Worm (Caenorhabditis elegans) whole organism, L3 larva: ENCODE results near the gene F53H4.2.

Experiments used
- ama-1 ChIP-seq: fragments of 150-350 bp; optimal IDR thresholded peaks from 2 replicates; lab custom pipeline; 2018
- ceh-82 ChIP-seq: fragments of 150-350 bp; optimal IDR thresholded peaks from 2 replicates; lab custom pipeline; 2014; ENCODE audit warnings: missing biosample characterization, missing genetic modification characterization
- egl-27 ChIP-seq: sonication (generic microtip); optimal IDR thresholded peaks from 4 replicates; lab custom pipeline; 2017; ENCODE audit warnings: missing biosample characterization, missing genetic modification reagents, missing genetic modification characterization
- eor-1 ChIP-seq, 2 experiments: fragments of 150-350 bp; optimal IDR thresholded peaks; 2 replicates each; lab custom pipeline; 2014 to 2018; ENCODE audit warnings: missing biosample characterization in 2 of 2, missing genetic modification characterization in 2 of 2
- fkh-10 ChIP-seq: sonication (generic microtip); optimal IDR thresholded peaks from 2 replicates; lab custom pipeline; 2017; ENCODE audit warnings: missing biosample characterization, missing genetic modification reagents, missing genetic modification characterization
- fkh-2 ChIP-seq: fragments of 150-350 bp; optimal IDR thresholded peaks from 2 replicates; lab custom pipeline; 2014; ENCODE audit warnings: missing biosample characterization, missing genetic modification reagents, missing genetic modification characterization
- lin-39 ChIP-seq: fragments of 150-350 bp; optimal IDR thresholded peaks from 2 replicates; lab custom pipeline; 2018; ENCODE audit warnings: missing biosample characterization, missing genetic modification reagents, missing genetic modification characterization
- mml-1 ChIP-seq: fragments of 150-350 bp; sonication (generic microtip); optimal IDR thresholded peaks from 3 replicates; lab custom pipeline; 2014; ENCODE audit warnings: missing biosample characterization, missing genetic modification characterization
- nhr-12 ChIP-seq: fragments of 150-350 bp; optimal IDR thresholded peaks from 2 replicates; lab custom pipeline; 2014; ENCODE audit warnings: missing biosample characterization, missing genetic modification characterization
- pha-4 ChIP-seq: fragments of 150-350 bp; optimal IDR thresholded peaks from 2 replicates; lab custom pipeline; 2014; ENCODE audit warnings: missing biosample characterization, missing genetic modification reagents, missing genetic modification characterization
- pqm-1 ChIP-seq: fragments of 150-350 bp; optimal IDR thresholded peaks from 2 replicates; lab custom pipeline; 2017; ENCODE audit warnings: missing biosample characterization, missing genetic modification characterization, inconsistent platforms
- sea-2 ChIP-seq: fragments of 150-350 bp; sonication (generic microtip); optimal IDR thresholded peaks from 4 replicates; lab custom pipeline; 2014; ENCODE audit warnings: missing biosample characterization, missing genetic modification reagents, missing genetic modification characterization
- snpc-4 ChIP-seq: fragments of 150-350 bp; optimal IDR thresholded peaks from 2 replicates; lab custom pipeline; 2014; ENCODE audit warnings: missing biosample characterization, missing genetic modification characterization
- ztf-11 ChIP-seq: fragments of 150-350 bp; optimal IDR thresholded peaks from 2 replicates; lab custom pipeline; 2014; ENCODE audit warnings: missing biosample characterization, missing genetic modification characterization

DNA sequence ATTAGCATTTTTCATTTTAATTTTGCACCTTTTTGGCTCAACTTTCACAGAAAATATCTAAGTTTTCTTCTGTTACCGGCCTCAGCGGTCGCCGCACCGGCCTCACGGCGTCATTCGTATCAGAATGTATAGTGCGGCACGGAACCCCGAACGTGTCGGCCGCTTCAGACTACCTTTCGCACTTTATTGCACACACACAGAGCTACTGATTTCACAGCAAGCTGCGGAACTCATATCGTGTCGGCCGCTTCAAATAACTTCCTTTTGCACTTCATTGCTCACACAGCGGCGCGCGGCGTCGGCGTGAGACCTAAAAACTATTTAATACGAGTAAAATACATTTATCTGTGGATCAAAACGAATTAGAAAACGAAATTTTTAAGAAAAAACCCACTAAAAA lies 27.5 kb downstream of the F53H4.2 start:
- no peak for TF ChIP-seq nhr-12 (tag; lab: Kevin White, UChicago)
- no peak for TF ChIP-seq lin-39 (tag; lab: Kevin White, UChicago)
- no peak for TF ChIP-seq fkh-10
- TF ChIP-seq egl-27, result no peak
- no peak for TF ChIP-seq sea-2 (GFP tag; lab: Kevin White, UChicago)
- TF ChIP-seq mml-1 (tag; lab: Kevin White, UChicago), result no peak
- no peak for TF ChIP-seq snpc-4 (tag; lab: Kevin White, UChicago)
- TF ChIP-seq pha-4 (tag; lab: Kevin White, UChicago), result no peak
- no peak for TF ChIP-seq eor-1 (tag; optimal IDR thresholded peaks at IDR 0.05; lab: Kevin White, UChicago)
- no peak for TF ChIP-seq fkh-2 (tag; lab: Kevin White, UChicago)
- no peak for TF ChIP-seq ztf-11 (tag; lab: Kevin White, UChicago)
- TF ChIP-seq ama-1 (lab: Kevin White, UChicago), result no peak
- TF ChIP-seq pqm-1, result no peak
- TF ChIP-seq ceh-82 (tag; lab: Kevin White, UChicago), result no peak
